Fruit fly (Drosophila melanogaster) whole organism, larva: Measurements from ENCODE around the gene asf1.

Source experiments
- noc ChIP-seq: fragments of 200-800 bp; sonication (Bioruptor generic); optimal IDR thresholded peaks from 3 replicates; lab custom pipeline; 2019; ENCODE audit warnings: missing biosample characterization, mild to moderate bottlenecking, missing genetic modification characterization, moderate library complexity

asf1 gene

dm6 chr3L:19631867-19632266 lies 13.2 kb downstream of the asf1 start:
- no peak for TF ChIP-seq noc

- TF ChIP-seq noc = peak; percentile 93
Observed at dm6 chr3L:19632766-19633632, 14.3 kb downstream of the asf1 start.

dm6 chr3L:19634788-19635448 lies 16.2 kb downstream of the asf1 start:
- peak; percentile 78 for TF ChIP-seq noc

- no peak for TF ChIP-seq noc
Observed at dm6 chr3L:19635478-19635996, 16.8 kb downstream of the asf1 start, which contains the start of gene wnd. wnd (minus strand) TSS chr3L:19635783.

- TF ChIP-seq noc = no peak
Observed at dm6 chr3L:19636821-19637460, 18.2 kb downstream of the asf1 start.

dm6 chr3L:19642448-19643020 lies 23.8 kb downstream of the asf1 start, which contains the start of gene Rnf146:
Rnf146 (minus strand) TSS chr3L:19642816.
- TF ChIP-seq noc = no peak

dm6 chr3L:19646292-19646691 lies 27.6 kb downstream of the asf1 start:
- no peak for TF ChIP-seq noc

dm6 chr3L:19648648-19649047 lies 30.0 kb downstream of the asf1 start:
- TF ChIP-seq noc = peak; percentile 91

dm6 chr3L:19649374-19649948 lies 30.8 kb downstream of the asf1 start, which contains the start of gene Oat:
Oat (minus strand) TSS chr3L:19649851.
- TF ChIP-seq noc = no peak

- TF ChIP-seq noc = no peak
Observed at dm6 chr3L:19650121-19650520, 31.4 kb downstream of the asf1 start.

- no peak for TF ChIP-seq noc
Observed at dm6 chr3L:19650588-19650987, 31.9 kb downstream of the asf1 start.

- TF ChIP-seq noc = no peak
Observed at dm6 chr3L:19653470-19653869, 34.8 kb downstream of the asf1 start.

dm6 chr3L:19655923-19656322 lies 37.2 kb downstream of the asf1 start:
- TF ChIP-seq noc = no peak

- no peak for TF ChIP-seq noc
Observed at dm6 chr3L:19662892-19663291, 44.2 kb downstream of the asf1 start.

- TF ChIP-seq noc = no peak
Observed at dm6 chr3L:19663605-19664230, 45.0 kb downstream of the asf1 start, which contains the start of gene tey. tey (minus strand) TSS chr3L:19664104.
